Worm (Caenorhabditis elegans) whole organism, young adult: ENCODE data around the gene R05G9.1.

Experiments
- B0019.2 ChIP-seq: fragments of 200-800 bp; sonication (Bioruptor generic); conservative IDR thresholded peaks from 2 replicates; pipeline ENCODE4 v1.3.6; 2022; ENCODE audit warnings: missing genetic modification reagents, missing genetic modification characterization, missing compliant biosample characterization
- B0035.1 ChIP-seq: sonication (generic microtip); optimal IDR thresholded peaks from 2 replicates; lab custom pipeline; 2016; ENCODE audit warnings: missing genetic modification characterization, mild to moderate bottlenecking, missing compliant biosample characterization, missing genotype, missing genetic modification reagents
- C17E4.6 ChIP-seq: fragments of 200-800 bp; sonication (Bioruptor generic); IDR thresholded peaks from 2 replicates; pipeline ENCODE4 v1.3.6; 2022; ENCODE audit warnings: missing genetic modification reagents, missing genetic modification characterization, missing compliant biosample characterization
- F10E7.11 ChIP-seq: sonication (generic microtip); optimal IDR thresholded peaks from 2 replicates; lab custom pipeline; 2017; ENCODE audit warnings: mild to moderate bottlenecking, missing genetic modification characterization, moderate library complexity, missing compliant biosample characterization
- F23B12.7 ChIP-seq: sonication (generic microtip); optimal IDR thresholded peaks from 2 replicates; lab custom pipeline; 2017; ENCODE audit warnings: missing genetic modification characterization, mild to moderate bottlenecking, missing compliant biosample characterization, antibody characterized with exemption, moderate library complexity; ENCODE audit not compliant: insufficient read depth
- F33H1.4 ChIP-seq: fragments of 200-800 bp; sonication (Bioruptor generic); IDR thresholded peaks from 2 replicates; pipeline ENCODE4 v1.3.6; 2022; ENCODE audit warnings: missing genetic modification reagents, missing genetic modification characterization, missing compliant biosample characterization
- F37B4.10 ChIP-seq: fragments of 200-800 bp; sonication (Bioruptor generic); IDR thresholded peaks from 2 replicates; pipeline ENCODE4 v1.3.6; 2022; ENCODE audit warnings: missing genetic modification characterization, missing compliant biosample characterization
- F39B2.1 ChIP-seq: fragments of 200-800 bp; sonication (Bioruptor generic); IDR thresholded peaks from 2 replicates; pipeline ENCODE4 v1.3.6; 2022; ENCODE audit warnings: missing genetic modification reagents, missing genetic modification characterization, missing compliant biosample characterization
- F52B5.7 ChIP-seq: sonication (generic microtip); optimal IDR thresholded peaks from 2 replicates; lab custom pipeline; 2016; ENCODE audit warnings: mild to moderate bottlenecking, missing genetic modification characterization, missing compliant biosample characterization
- F57A8.1 ChIP-seq: fragments of 200-800 bp; sonication (Bioruptor generic); optimal IDR thresholded peaks from 2 replicates; lab custom pipeline; 2018; ENCODE audit warnings: mild to moderate bottlenecking, missing genetic modification characterization, moderate library complexity, missing compliant biosample characterization
- K11D2.4 ChIP-seq: fragments of 200-800 bp; sonication (Bioruptor generic); IDR thresholded peaks from 2 replicates; pipeline ENCODE4 v1.3.6; 2022; ENCODE audit warnings: missing genetic modification reagents, missing genetic modification characterization, missing compliant biosample characterization
- K12H6.12 ChIP-seq: fragments of 200-800 bp; sonication (Bioruptor generic); optimal IDR thresholded peaks from 2 replicates; lab custom pipeline; 2018; ENCODE audit warnings: mild to moderate bottlenecking, missing genetic modification characterization, missing compliant biosample characterization
- T26A5.8 ChIP-seq: sonication (generic microtip); optimal IDR thresholded peaks from 2 replicates; lab custom pipeline; 2016; ENCODE audit warnings: missing genetic modification characterization, missing compliant biosample characterization
- Y53G8AR.9 ChIP-seq: fragments of 200-800 bp; sonication (Bioruptor generic); conservative IDR thresholded peaks from 2 replicates; pipeline ENCODE4 v1.3.6; 2022; ENCODE audit warnings: missing genetic modification reagents, missing genetic modification characterization, missing compliant biosample characterization
- attf-5 ChIP-seq: fragments of 200-800 bp; sonication (Bioruptor generic); optimal IDR thresholded peaks from 2 replicates; lab custom pipeline; 2018; ENCODE audit warnings: mild to moderate bottlenecking, missing genetic modification characterization, missing compliant biosample characterization
- bed-1 ChIP-seq: fragments of 200-800 bp; sonication (Bioruptor generic); IDR thresholded peaks from 2 replicates; pipeline ENCODE4 v1.3.6; 2022; ENCODE audit warnings: missing genetic modification reagents, missing genetic modification characterization, missing compliant biosample characterization
- ccch-3 ChIP-seq: fragments of 200-800 bp; sonication (Bioruptor generic); optimal IDR thresholded peaks from 2 replicates; lab custom pipeline; 2018; ENCODE audit warnings: mild to moderate bottlenecking, missing genetic modification characterization, missing compliant biosample characterization
- cebp-2 ChIP-seq: fragments of 200-800 bp; sonication (Bioruptor generic); IDR thresholded peaks from 2 replicates; pipeline ENCODE4 v1.3.6; 2022; ENCODE audit warnings: missing genetic modification characterization, missing compliant biosample characterization
- ceh-100 ChIP-seq: fragments of 200-800 bp; sonication (Bioruptor generic); IDR thresholded peaks from 2 replicates; pipeline ENCODE4 v1.3.6; 2022; ENCODE audit warnings: missing genetic modification reagents, missing genetic modification characterization, missing compliant biosample characterization
- ceh-40 ChIP-seq: fragments of 200-800 bp; sonication (Bioruptor generic); IDR thresholded peaks from 2 replicates; pipeline ENCODE4 v1.3.6; 2022; ENCODE audit warnings: missing genetic modification characterization, missing compliant biosample characterization
- ceh-79 ChIP-seq: sonication (generic microtip); optimal IDR thresholded peaks from 2 replicates; lab custom pipeline; 2017; ENCODE audit warnings: mild to moderate bottlenecking, missing genetic modification characterization, missing compliant biosample characterization
- die-1 ChIP-seq: sonication (generic microtip); optimal IDR thresholded peaks from 2 replicates; lab custom pipeline; 2016; ENCODE audit warnings: missing genotype, mild to moderate bottlenecking, missing genetic modification characterization, missing compliant biosample characterization
- dpff-1 ChIP-seq: sonication (generic microtip); optimal IDR thresholded peaks from 2 replicates; lab custom pipeline; 2017; ENCODE audit warnings: mild to moderate bottlenecking, missing genetic modification characterization, missing compliant biosample characterization
- dpl-1 ChIP-seq: fragments of 150-350 bp; optimal IDR thresholded peaks from 2 replicates; lab custom pipeline; 2014; ENCODE audit warnings: missing biosample characterization, missing genetic modification reagents, missing genetic modification characterization
- him-1 ChIP-seq: sonication (generic microtip); optimal IDR thresholded peaks from 2 replicates; lab custom pipeline; 2016; ENCODE audit warnings: missing genotype, missing genetic modification reagents, missing genetic modification characterization, missing compliant biosample characterization
- hmg-20 ChIP-seq: fragments of 200-800 bp; sonication (Bioruptor generic); IDR thresholded peaks from 2 replicates; pipeline ENCODE4 v1.3.6; 2022; ENCODE audit warnings: missing genetic modification reagents, missing genetic modification characterization, missing compliant biosample characterization
- hrde-1 ChIP-seq: sonication (generic microtip); optimal IDR thresholded peaks from 2 replicates; lab custom pipeline; 2016; ENCODE audit warnings: missing genetic modification characterization, mild to moderate bottlenecking, missing compliant biosample characterization, moderate library complexity, missing genotype, missing genetic modification reagents, borderline replicate concordance
- lag-1 ChIP-seq: fragments of 200-800 bp; sonication (Bioruptor generic); IDR thresholded peaks from 2 replicates; pipeline ENCODE4 v1.3.6; 2022; ENCODE audit warnings: missing genetic modification reagents, missing genetic modification characterization, missing compliant biosample characterization
- lsy-27 ChIP-seq: sonication (generic microtip); optimal IDR thresholded peaks from 2 replicates; lab custom pipeline; 2017; ENCODE audit warnings: missing genetic modification characterization, mild to moderate bottlenecking, missing compliant biosample characterization, antibody characterized with exemption, missing genotype, borderline replicate concordance; ENCODE audit not compliant: insufficient read depth
- madf-6 ChIP-seq: fragments of 200-800 bp; sonication (Bioruptor generic); IDR thresholded peaks from 2 replicates; pipeline ENCODE4 v1.3.6; 2022; ENCODE audit warnings: missing genetic modification reagents, missing genetic modification characterization, missing compliant biosample characterization
- mcd-1 ChIP-seq: fragments of 200-800 bp; sonication (Bioruptor generic); IDR thresholded peaks from 2 replicates; pipeline ENCODE4 v1.3.6; 2022; ENCODE audit warnings: missing genetic modification reagents, missing genetic modification characterization, missing compliant biosample characterization
- mes-4 ChIP-seq: sonication (generic microtip); optimal IDR thresholded peaks from 2 replicates; lab custom pipeline; 2016; ENCODE audit warnings: missing genotype, missing genetic modification characterization, missing compliant biosample characterization
- nfya-1 ChIP-seq: sonication (generic microtip); optimal IDR thresholded peaks from 2 replicates; lab custom pipeline; 2017; ENCODE audit warnings: antibody characterized with exemption, missing compliant biosample characterization, missing genetic modification characterization, borderline replicate concordance; ENCODE audit not compliant: insufficient read depth
- nfya-2 ChIP-seq: fragments of 200-800 bp; sonication (Bioruptor generic); IDR thresholded peaks from 2 replicates; pipeline ENCODE4 v1.3.6; 2022; ENCODE audit warnings: missing genetic modification reagents, missing genetic modification characterization, missing compliant biosample characterization
- nhr-120 ChIP-seq: fragments of 200-800 bp; sonication (Bioruptor generic); IDR thresholded peaks from 2 replicates; pipeline ENCODE4 v1.3.6; 2022; ENCODE audit warnings: missing genetic modification characterization, missing compliant biosample characterization
- nhr-90 ChIP-seq: sonication (generic microtip); optimal IDR thresholded peaks from 2 replicates; lab custom pipeline; 2016; ENCODE audit warnings: missing genotype, mild to moderate bottlenecking, missing genetic modification characterization, missing compliant biosample characterization
- pbrm-1 ChIP-seq: fragments of 200-800 bp; sonication (Bioruptor generic); IDR thresholded peaks from 2 replicates; pipeline ENCODE4 v1.3.6; 2022; ENCODE audit warnings: missing genetic modification reagents, missing genetic modification characterization, missing compliant biosample characterization
- rec-8 ChIP-seq, 2 experiments: sonication (generic microtip); optimal IDR thresholded peaks; 2 replicates each; lab custom pipeline; 2016; ENCODE audit warnings: mild to moderate bottlenecking in 2 of 2, missing genetic modification characterization in 2 of 2, missing genetic modification reagents in 2 of 2, missing genotype in 2 of 2, missing biosample characterization in 1 of 2, missing compliant biosample characterization in 1 of 2, moderate library complexity in 1 of 2
- repo-1 ChIP-seq: sonication (generic microtip); optimal IDR thresholded peaks from 2 replicates; lab custom pipeline; 2017; ENCODE audit warnings: mild to moderate bottlenecking, missing genetic modification characterization, missing compliant biosample characterization
- rpc-1 ChIP-seq, 2 experiments: fragments of 150-350 bp in 1 of 2; sonication (generic microtip) in 1 of 2; optimal IDR thresholded peaks; 2 replicates each; lab custom pipeline; 2014 to 2018; ENCODE audit warnings: missing biosample characterization in 1 of 2, missing genetic modification characterization in 1 of 2, missing genetic modification reagents in 1 of 2, missing genotype in 1 of 2
- sea-2 ChIP-seq: fragments of 200-800 bp; sonication (Bioruptor generic); IDR thresholded peaks from 2 replicates; pipeline ENCODE4 v1.3.6; 2022; ENCODE audit warnings: missing genetic modification characterization, missing compliant biosample characterization
- snpc-1.1 ChIP-seq: sonication (generic microtip); optimal IDR thresholded peaks from 2 replicates; lab custom pipeline; 2017; ENCODE audit warnings: missing genetic modification characterization, mild to moderate bottlenecking, missing compliant biosample characterization, antibody characterized with exemption, moderate library complexity, missing genotype, missing genetic modification reagents; ENCODE audit not compliant: insufficient read depth
- somi-1 ChIP-seq: fragments of 200-800 bp; sonication (Bioruptor generic); optimal IDR thresholded peaks from 2 replicates; lab custom pipeline; 2018; ENCODE audit warnings: mild to moderate bottlenecking, missing genetic modification characterization, missing compliant biosample characterization
- sptf-2 ChIP-seq: fragments of 200-800 bp; sonication (Bioruptor generic); optimal IDR thresholded peaks from 2 replicates; lab custom pipeline; 2018; ENCODE audit warnings: mild to moderate bottlenecking, missing genetic modification characterization, missing compliant biosample characterization
- ztf-28 ChIP-seq: fragments of 200-800 bp; sonication (Bioruptor generic); IDR thresholded peaks from 2 replicates; pipeline ENCODE4 v1.3.6; 2022; ENCODE audit warnings: missing genetic modification reagents, missing genetic modification characterization, missing compliant biosample characterization
- ztf-6 ChIP-seq: fragments of 200-800 bp; sonication (Bioruptor generic); IDR thresholded peaks from 2 replicates; pipeline ENCODE4 v1.3.6; 2022; ENCODE audit warnings: missing genetic modification reagents, missing genetic modification characterization, missing compliant biosample characterization

Gene R05G9.1

DNA sequence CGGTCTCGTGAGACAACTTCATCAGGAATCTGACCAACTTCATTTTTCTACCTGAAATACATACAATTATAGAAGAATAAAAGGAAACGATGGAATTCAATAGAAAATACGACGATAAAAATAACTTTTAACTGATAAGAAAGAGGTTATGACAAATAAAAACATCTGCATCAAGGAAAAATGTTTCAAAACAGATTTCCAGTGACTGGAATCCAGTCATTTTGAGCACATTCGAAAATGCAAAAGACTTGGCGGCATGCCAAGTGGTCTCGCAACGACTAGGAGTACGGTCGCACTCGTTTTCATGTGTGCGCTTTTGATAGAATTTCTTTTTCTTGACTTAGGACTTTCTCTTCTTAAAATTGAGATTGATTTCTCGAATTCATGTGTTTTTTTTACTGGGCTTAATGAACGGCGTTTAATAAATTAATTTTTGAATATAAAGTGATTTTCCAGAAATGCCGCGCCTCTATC lies 13.2 kb upstream of the R05G9.1 start, which contains the start of the genes snr-3 and rsp-5 (continued):
- no peak for TF ChIP-seq B0019.2 (GFP tag; lab: Robert Waterston, UW)
- TF ChIP-seq F52B5.7 (tag; lab: Kevin White, UChicago): no peak

DNA sequence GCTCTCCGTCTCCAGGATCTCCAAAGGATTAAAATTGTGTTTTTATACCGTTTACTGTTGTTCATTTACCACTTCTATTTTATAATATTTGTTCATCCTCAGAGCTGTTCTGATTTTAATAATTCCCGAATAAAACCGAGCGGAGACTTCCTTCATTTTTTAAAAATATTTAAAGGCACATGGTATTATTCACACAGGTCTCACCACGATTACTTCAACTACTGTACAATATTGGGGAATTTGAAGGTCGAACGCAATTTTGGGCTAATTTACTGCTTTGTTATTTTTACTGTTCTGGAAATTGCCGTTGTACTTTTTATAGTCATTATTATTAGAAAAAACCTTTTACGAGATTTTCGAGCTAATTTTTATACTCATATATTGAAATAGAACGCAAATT lies 11.8 kb upstream of the R05G9.1 start:
- no peak for TF ChIP-seq nfya-2
- no peak for TF ChIP-seq somi-1 (GFP tag; lab: Kevin White, UChicago)
- peak; percentile 27 for TF ChIP-seq mes-4 (tag; lab: Kevin White, UChicago)
- TF ChIP-seq F37B4.10 (GFP tag; lab: Robert Waterston, UW): no peak
- TF ChIP-seq ceh-100 (GFP tag; lab: Robert Waterston, UW): peak; percentile 49
- TF ChIP-seq pbrm-1 (GFP tag; lab: Robert Waterston, UW): 0 out of 2 replicates have a peak, but pooled peaks have one; percentile 37
- TF ChIP-seq him-1 (tag; lab: Kevin White, UChicago): no peak
- TF ChIP-seq bed-1 (GFP tag; lab: Robert Waterston, UW): no peak
- TF ChIP-seq nhr-90 (tag; lab: Kevin White, UChicago): no peak
- no peak for TF ChIP-seq K12H6.12 (tag; lab: Kevin White, UChicago)
- TF ChIP-seq ztf-28 (GFP tag; lab: Robert Waterston, UW): no peak
- TF ChIP-seq dpl-1 (GFP tag; lab: Kevin White, UChicago): no peak
- TF ChIP-seq F33H1.4 (GFP tag; lab: Robert Waterston, UW): peak; percentile 88
- no peak for TF ChIP-seq attf-5 (GFP tag; lab: Kevin White, UChicago)
- no peak for TF ChIP-seq lsy-27
- no peak for TF ChIP-seq hmg-20 (GFP tag; lab: Robert Waterston, UW)
- TF ChIP-seq ccch-3: no peak
- TF ChIP-seq rpc-1 (optimal IDR thresholded peaks at IDR 0.05; lab: Kevin White, UChicago): no peak
- TF ChIP-seq rpc-1 (tag; optimal IDR thresholded peaks at IDR 0.05; lab: Kevin White, UChicago): no peak
- TF ChIP-seq F39B2.1 (GFP tag; lab: Robert Waterston, UW): no peak
- peak; percentile 23 for TF ChIP-seq repo-1 (tag; lab: Kevin White, UChicago)
- TF ChIP-seq dpff-1 (tag; lab: Kevin White, UChicago): no peak
- no peak for TF ChIP-seq sptf-2 (GFP tag; lab: Kevin White, UChicago)
- TF ChIP-seq sea-2 (GFP tag; lab: Robert Waterston, UW): no peak
- TF ChIP-seq ceh-40 (GFP tag; lab: Robert Waterston, UW): 0 out of 2 replicates have a peak, but pooled peaks have one; percentile 74
- TF ChIP-seq nhr-120 (GFP tag; lab: Robert Waterston, UW): no peak
- TF ChIP-seq mcd-1 (GFP tag; lab: Robert Waterston, UW): no peak
- no peak for TF ChIP-seq nfya-1 (tag; lab: Kevin White, UChicago)
- no peak for TF ChIP-seq F10E7.11
- TF ChIP-seq F57A8.1 (GFP tag; lab: Kevin White, UChicago): no peak
- TF ChIP-seq hrde-1 (tag; lab: Kevin White, UChicago): peak; percentile 81
- peak; percentile 75 for TF ChIP-seq Y53G8AR.9 (GFP tag; lab: Robert Waterston, UW)
- TF ChIP-seq K11D2.4 (GFP tag; lab: Robert Waterston, UW): no peak
- TF ChIP-seq T26A5.8 (tag; lab: Kevin White, UChicago): no peak
- TF ChIP-seq C17E4.6: 0 out of 2 replicates have a peak, but pooled peaks have one; percentile 66
- TF ChIP-seq die-1 (tag; lab: Kevin White, UChicago): peak; percentile 49
- TF ChIP-seq rec-8 (tag; optimal IDR thresholded peaks at IDR 0.05; lab: Kevin White, UChicago): no peak
- peak; percentile 82 for TF ChIP-seq F23B12.7
- peak; percentile 86 for TF ChIP-seq madf-6
- peak; percentile 21 for TF ChIP-seq snpc-1.1 (tag; lab: Kevin White, UChicago)
- no peak for TF ChIP-seq ztf-6 (GFP tag; lab: Robert Waterston, UW)
- TF ChIP-seq lag-1 (GFP tag; lab: Robert Waterston, UW): no peak
- TF ChIP-seq ceh-79 (tag; lab: Kevin White, UChicago): no peak
- TF ChIP-seq cebp-2 (GFP tag; lab: Robert Waterston, UW): 0 out of 2 replicates have a peak, but pooled peaks have one; percentile 59
- TF ChIP-seq B0035.1 (tag; lab: Kevin White, UChicago): no peak
